Worm (Caenorhabditis elegans) whole organism, midembryonic: ENCODE results near the gene nhr-264.

Experiments used
- T22C8.4 ChIP-seq: fragments of 200-800 bp; sonication (Bioruptor generic); IDR thresholded peaks from 2 replicates; pipeline ENCODE4 v1.3.6; 2022; ENCODE audit warnings: missing genetic modification characterization, missing compliant biosample characterization
- cog-1 ChIP-seq: sonication (generic microtip); optimal IDR thresholded peaks from 2 replicates; lab custom pipeline; 2016; ENCODE audit warnings: missing genetic modification characterization, missing compliant biosample characterization
- flt-1 ChIP-seq: fragments of 200-800 bp; sonication (Bioruptor generic); IDR thresholded peaks from 2 replicates; pipeline ENCODE4 v1.3.6; 2022; ENCODE audit warnings: missing genetic modification characterization, missing compliant biosample characterization
- klf-2 ChIP-seq: fragments of 200-800 bp; sonication (Bioruptor generic); conservative IDR thresholded peaks from 2 replicates; pipeline ENCODE4 v1.3.6; 2022; ENCODE audit warnings: missing genetic modification reagents, missing genetic modification characterization, missing compliant biosample characterization
- med-1 ChIP-seq: sonication (generic microtip); optimal IDR thresholded peaks from 2 replicates; lab custom pipeline; 2017; ENCODE audit warnings: missing genetic modification characterization, mild to moderate bottlenecking, missing compliant biosample characterization, antibody characterized with exemption, missing genetic modification reagents; ENCODE audit not compliant: insufficient read depth
- ref-1 ChIP-seq: fragments of 200-800 bp; sonication (Bioruptor generic); conservative IDR thresholded peaks from 2 replicates; pipeline ENCODE4 v1.3.6; 2022; ENCODE audit warnings: missing genetic modification reagents, missing genetic modification characterization, missing compliant biosample characterization
- tab-1 ChIP-seq: fragments of 200-800 bp; sonication (Bioruptor generic); IDR thresholded peaks from 2 replicates; pipeline ENCODE4 v1.3.6; 2022; ENCODE audit warnings: missing genetic modification characterization, missing compliant biosample characterization
- ztf-23 ChIP-seq: fragments of 200-800 bp; sonication (Bioruptor generic); IDR thresholded peaks from 2 replicates; pipeline ENCODE4 v1.3.6; 2022; ENCODE audit warnings: missing genetic modification reagents, missing genetic modification characterization, missing compliant biosample characterization
- ztf-29 ChIP-seq: fragments of 200-800 bp; sonication (Bioruptor generic); IDR thresholded peaks from 2 replicates; pipeline ENCODE4 v1.3.6; 2022; ENCODE audit warnings: missing genetic modification reagents, missing genetic modification characterization, missing compliant biosample characterization

- no peak for TF ChIP-seq tab-1 (GFP tag; lab: Robert Waterston, UW)
- no peak for TF ChIP-seq cog-1 (tag; lab: Kevin White, UChicago)
- no peak for TF ChIP-seq flt-1 (GFP tag; lab: Robert Waterston, UW)
- no peak for TF ChIP-seq ztf-23 (GFP tag; lab: Robert Waterston, UW)
- no peak for TF ChIP-seq ztf-29 (GFP tag; lab: Robert Waterston, UW)
- no peak for TF ChIP-seq med-1
- no peak for TF ChIP-seq T22C8.4 (GFP tag; lab: Robert Waterston, UW)
- no peak for TF ChIP-seq klf-2 (GFP tag; lab: Robert Waterston, UW)
- no peak for TF ChIP-seq ref-1
Observed at ce11 chrIV:9256865-9257264, 36.9 kb downstream of the nhr-264 start.
